Fruit fly (Drosophila melanogaster) whole organism, prepupa: ENCODE measurements around the gene CG1951.

Source experiments
- CG10669 ChIP-seq: fragments of 200-800 bp; sonication (Bioruptor generic); optimal IDR thresholded peaks from 3 replicates; lab custom pipeline; 2018; ENCODE audit warnings: missing biosample characterization, mild to moderate bottlenecking, missing genetic modification characterization, moderate library complexity
- CG15336 ChIP-seq: fragments of 200-800 bp; sonication (Bioruptor generic); IDR thresholded peaks from 2 replicates; pipeline ENCODE4 v1.3.6; 2022; ENCODE audit warnings: missing biosample characterization, missing genetic modification characterization
- CG1621 ChIP-seq: fragments of 200-800 bp; sonication (Bioruptor generic); optimal IDR thresholded peaks from 3 replicates; lab custom pipeline; 2018; ENCODE audit warnings: missing biosample characterization, mild to moderate bottlenecking, missing genetic modification characterization
- CG3032 ChIP-seq: fragments of 200-800 bp; optimal IDR thresholded peaks from 2 replicates; lab custom pipeline; 2019; ENCODE audit warnings: missing biosample characterization, mild to moderate bottlenecking, missing genetic modification characterization, moderate library complexity
- CG31627 ChIP-seq: fragments of 200-800 bp; sonication (Bioruptor generic); optimal IDR thresholded peaks from 3 replicates; lab custom pipeline; 2016; ENCODE audit warnings: missing biosample characterization, missing genetic modification characterization
- CG32006 ChIP-seq: fragments of 200-800 bp; sonication (Bioruptor generic); optimal IDR thresholded peaks from 3 replicates; lab custom pipeline; 2017; ENCODE audit warnings: missing biosample characterization, mild to moderate bottlenecking, missing genetic modification characterization
- CG3919 ChIP-seq: fragments of 200-800 bp; sonication (Bioruptor generic); optimal IDR thresholded peaks from 3 replicates; lab custom pipeline; 2016; ENCODE audit warnings: missing biosample characterization, missing genetic modification characterization
- CG4318 ChIP-seq: fragments of 200-800 bp; sonication (Bioruptor generic); optimal IDR thresholded peaks from 3 replicates; lab custom pipeline; 2017; ENCODE audit warnings: missing biosample characterization, mild to moderate bottlenecking, missing genetic modification characterization
- CG6276 ChIP-seq: fragments of 200-800 bp; sonication (Bioruptor generic); optimal IDR thresholded peaks from 2 replicates; lab custom pipeline; 2017; ENCODE audit warnings: missing biosample characterization, mild to moderate bottlenecking, missing genetic modification characterization
- CG6792 ChIP-seq: fragments of 200-800 bp; sonication (Bioruptor generic); optimal IDR thresholded peaks from 3 replicates; lab custom pipeline; 2016; ENCODE audit warnings: missing biosample characterization, missing genetic modification characterization
- CG6808 ChIP-seq: fragments of 200-800 bp; sonication (Bioruptor generic); optimal IDR thresholded peaks from 3 replicates; lab custom pipeline; 2017; ENCODE audit warnings: missing biosample characterization, missing genetic modification characterization, mild to moderate bottlenecking, moderate library complexity, missing genetic modification reagents
- CG6854 ChIP-seq: fragments of 200-800 bp; sonication (Bioruptor generic); optimal IDR thresholded peaks from 2 replicates; lab custom pipeline; 2017; ENCODE audit warnings: missing biosample characterization, mild to moderate bottlenecking, missing genetic modification characterization
- CG7368 ChIP-seq: fragments of 200-800 bp; sonication (Bioruptor generic); optimal IDR thresholded peaks from 3 replicates; lab custom pipeline; 2016; ENCODE audit warnings: missing biosample characterization, missing genetic modification characterization
- CG8119 ChIP-seq: fragments of 200-800 bp; sonication (Bioruptor generic); IDR thresholded peaks from 3 replicates; pipeline ENCODE4 v1.3.6; 2022; ENCODE audit warnings: missing biosample characterization, missing genetic modification characterization
- CG8632 ChIP-seq: fragments of 200-800 bp; sonication (Bioruptor generic); optimal IDR thresholded peaks from 3 replicates; lab custom pipeline; 2016; ENCODE audit warnings: missing biosample characterization, missing genetic modification characterization
- Eip75B ChIP-seq: fragments of 200-800 bp; sonication (Bioruptor generic); optimal IDR thresholded peaks from 3 replicates; lab custom pipeline; 2016; ENCODE audit warnings: missing biosample characterization, missing genetic modification characterization
- Eip78C ChIP-seq: fragments of 200-800 bp; sonication (Bioruptor generic); peaks from one replicate; lab custom pipeline; 2016; ENCODE audit warnings: missing biosample characterization, missing genetic modification characterization
- Eip93F ChIP-seq: fragments of 200-800 bp; sonication (Bioruptor generic); optimal IDR thresholded peaks from 2 replicates; lab custom pipeline; 2016; ENCODE audit warnings: missing biosample characterization, mild to moderate bottlenecking, missing genetic modification characterization
- Ets21C ChIP-seq: fragments of 200-800 bp; sonication (Bioruptor generic); optimal IDR thresholded peaks from 3 replicates; lab custom pipeline; 2016; ENCODE audit warnings: missing biosample characterization, missing genetic modification characterization
- Ets96B ChIP-seq: fragments of 200-800 bp; optimal IDR thresholded peaks from 2 replicates; lab custom pipeline; 2019; ENCODE audit warnings: missing biosample characterization, mild to moderate bottlenecking, missing genetic modification characterization, moderate library complexity
- Hr38 ChIP-seq: sonication (Bioruptor generic); optimal IDR thresholded peaks from 2 replicates; lab custom pipeline; 2016; ENCODE audit warnings: missing biosample characterization, missing genetic modification characterization
- Hr39 ChIP-seq: fragments of 200-800 bp; sonication (Bioruptor generic); optimal IDR thresholded peaks from 2 replicates; lab custom pipeline; 2016; ENCODE audit warnings: missing biosample characterization, missing genetic modification characterization
- Hr4 ChIP-seq: fragments of 200-800 bp; sonication (Bioruptor generic); optimal IDR thresholded peaks from 3 replicates; lab custom pipeline; 2016; ENCODE audit warnings: missing biosample characterization, missing genetic modification characterization
- Lpt ChIP-seq: fragments of 200-800 bp; sonication (Bioruptor generic); optimal IDR thresholded peaks from 3 replicates; lab custom pipeline; 2016; ENCODE audit warnings: missing biosample characterization, missing genetic modification characterization
- Met ChIP-seq: fragments of 200-800 bp; sonication (Bioruptor generic); optimal IDR thresholded peaks from 3 replicates; lab custom pipeline; 2016; ENCODE audit warnings: missing biosample characterization, missing genetic modification characterization
- OdsH ChIP-seq: fragments of 200-800 bp; sonication (Bioruptor generic); optimal IDR thresholded peaks from 3 replicates; lab custom pipeline; 2016; ENCODE audit warnings: missing biosample characterization, missing genetic modification characterization
- Smox ChIP-seq: fragments of 200-800 bp; sonication (Bioruptor generic); optimal IDR thresholded peaks from 3 replicates; lab custom pipeline; 2016; ENCODE audit warnings: missing biosample characterization, missing genetic modification characterization
- Sox102F ChIP-seq: fragments of 200-800 bp; sonication (Bioruptor generic); optimal IDR thresholded peaks from 2 replicates; lab custom pipeline; 2016; ENCODE audit warnings: missing biosample characterization, mild to moderate bottlenecking, missing genetic modification characterization
- Sox14 ChIP-seq: fragments of 200-800 bp; sonication (Bioruptor generic); optimal IDR thresholded peaks from 3 replicates; lab custom pipeline; 2016; ENCODE audit warnings: missing biosample characterization, missing genetic modification characterization
- acj6 ChIP-seq: fragments of 200-800 bp; sonication (Bioruptor generic); optimal IDR thresholded peaks from 3 replicates; lab custom pipeline; 2016; ENCODE audit warnings: missing biosample characterization, missing genetic modification characterization
- dac ChIP-seq: fragments of 200-800 bp; sonication (Bioruptor generic); optimal IDR thresholded peaks from 2 replicates; lab custom pipeline; 2017; ENCODE audit warnings: missing biosample characterization, mild to moderate bottlenecking, missing genetic modification characterization
- dsx ChIP-seq: fragments of 200-800 bp; optimal IDR thresholded peaks from 3 replicates; lab custom pipeline; 2019; ENCODE audit warnings: missing biosample characterization, mild to moderate bottlenecking, missing genetic modification characterization, moderate library complexity; ENCODE audit not compliant: poor library complexity, severe bottlenecking
- eg ChIP-seq: fragments of 200-800 bp; sonication (Bioruptor generic); IDR thresholded peaks from 3 replicates; pipeline ENCODE4 v1.3.6; 2022; ENCODE audit warnings: missing biosample characterization, missing genetic modification characterization
- esn ChIP-seq: fragments of 200-800 bp; sonication (Bioruptor generic); optimal IDR thresholded peaks from 2 replicates; lab custom pipeline; 2016; ENCODE audit warnings: missing biosample characterization, mild to moderate bottlenecking, missing genetic modification characterization, moderate library complexity
- fkh ChIP-seq: fragments of 200-800 bp; sonication (Bioruptor generic); optimal IDR thresholded peaks from 3 replicates; lab custom pipeline; 2017; ENCODE audit warnings: missing biosample characterization, mild to moderate bottlenecking, missing genetic modification characterization, moderate library complexity
- lz ChIP-seq: fragments of 200-800 bp; sonication (Bioruptor generic); optimal IDR thresholded peaks from 3 replicates; lab custom pipeline; 2016; ENCODE audit warnings: missing biosample characterization, missing genetic modification characterization
- net ChIP-seq: fragments of 200-800 bp; sonication (Bioruptor generic); optimal IDR thresholded peaks from 3 replicates; lab custom pipeline; 2016; ENCODE audit warnings: missing biosample characterization, missing genetic modification characterization
- pdm3 ChIP-seq: fragments of 200-800 bp; sonication (Bioruptor generic); optimal IDR thresholded peaks from 3 replicates; lab custom pipeline; 2016; ENCODE audit warnings: missing biosample characterization, missing genetic modification characterization
- salr ChIP-seq, 2 experiments: fragments of 200-800 bp; sonication (Bioruptor generic); optimal IDR thresholded peaks; 3 replicates each; lab custom pipeline; 2016 to 2018; ENCODE audit warnings: missing biosample characterization in 2 of 2, missing genetic modification characterization in 2 of 2, mild to moderate bottlenecking in 1 of 2
- spab ChIP-seq: fragments of 200-800 bp; sonication (Bioruptor generic); optimal IDR thresholded peaks from 2 replicates; lab custom pipeline; 2017; ENCODE audit warnings: missing biosample characterization, mild to moderate bottlenecking, missing genetic modification characterization, missing genetic modification reagents
- ss ChIP-seq, 2 experiments: fragments of 200-800 bp; sonication (Bioruptor generic); optimal IDR thresholded peaks; 2 replicates in 1 of 2; 3 replicates in 1 of 2; lab custom pipeline; 2017 to 2018; ENCODE audit warnings: mild to moderate bottlenecking in 2 of 2, missing biosample characterization in 2 of 2, missing genetic modification characterization in 2 of 2, moderate library complexity in 1 of 2
- svp ChIP-seq: fragments of 200-800 bp; sonication (Bioruptor generic); peaks from one replicate; lab custom pipeline; 2016; ENCODE audit warnings: missing biosample characterization, missing genetic modification characterization
- topi ChIP-seq: fragments of 200-800 bp; sonication (Bioruptor generic); optimal IDR thresholded peaks from 3 replicates; lab custom pipeline; 2016; ENCODE audit warnings: missing biosample characterization, missing genetic modification characterization

Gene CG1951

dm6 chr3R:28987596-28988378 lies 39.2 kb upstream of the CG1951 start (continued):
- TF ChIP-seq CG6792 (GFP tag; lab: Kevin White, UChicago), result no peak
- peak; percentile 35 for TF ChIP-seq CG3919 (GFP tag; lab: Kevin White, UChicago)
- peak; percentile 79 for TF ChIP-seq Eip78C (GFP tag; lab: Kevin White, UChicago)
- peak; percentile 17 for TF ChIP-seq lz (GFP tag; lab: Kevin White, UChicago)
- TF ChIP-seq CG6854, result no peak
- TF ChIP-seq CG10669, result peak; percentile 49
- TF ChIP-seq fkh (GFP tag; lab: Kevin White, UChicago), result no peak
- TF ChIP-seq Eip93F (GFP tag; lab: Kevin White, UChicago), result no peak
- TF ChIP-seq Ets21C (GFP tag; lab: Kevin White, UChicago), result no peak
- TF ChIP-seq, all 60 proteins: peak for 25

- TF ChIP-seq topi (GFP tag; lab: Kevin White, UChicago) (no peak), Hr39 (no peak), eg (no peak), CG6808 (GFP tag; lab: Kevin White, UChicago) (no peak), dac (GFP tag; lab: Kevin White, UChicago) (no peak), salr (GFP tag; optimal IDR thresholded peaks at IDR 0.05; lab: Kevin White, UChicago) (no peak)
Observed at dm6 chr3R:28989388-28989787, 37.6 kb upstream of the CG1951 start.

dm6 chr3R:28990695-28991094 lies 36.3 kb upstream of the CG1951 start:
- no peak for TF ChIP-seq Eip93F (GFP tag; lab: Kevin White, UChicago)

dm6 chr3R:28998999-28999398 lies 28.0 kb upstream of the CG1951 start:
- TF ChIP-seq ss (GFP tag; optimal IDR thresholded peaks at IDR 0.05; lab: Kevin White, UChicago), result peak in 1 of 2 experiments; percentile 46
- no peak for TF ChIP-seq dac (GFP tag; lab: Kevin White, UChicago)
- no peak for TF ChIP-seq Ets21C (GFP tag; lab: Kevin White, UChicago)
- peak; percentile 35 for TF ChIP-seq OdsH (GFP tag; lab: Kevin White, UChicago)
- peak; percentile 13 for TF ChIP-seq net
- TF ChIP-seq CG6854, result no peak
- peak; percentile 39 for TF ChIP-seq CG8632 (GFP tag; lab: Kevin White, UChicago)
- TF ChIP-seq lz (GFP tag; lab: Kevin White, UChicago), result peak; percentile 45
- TF ChIP-seq acj6 (GFP tag; lab: Kevin White, UChicago), result peak; percentile 41
- TF ChIP-seq Eip75B (GFP tag; lab: Kevin White, UChicago), result peak; percentile 35
- no peak for TF ChIP-seq CG4318 (GFP tag; lab: Kevin White, UChicago)
- peak; percentile 71 for TF ChIP-seq esn
- peak; percentile 42 for TF ChIP-seq Smox (GFP tag; lab: Kevin White, UChicago)
- TF ChIP-seq Sox102F (GFP tag; lab: Kevin White, UChicago), result peak; percentile 21
- TF ChIP-seq CG3919 (GFP tag; lab: Kevin White, UChicago), result peak; percentile 35
- no peak for TF ChIP-seq Lpt (GFP tag; lab: Kevin White, UChicago)
- no peak for TF ChIP-seq CG7368 (GFP tag; lab: Kevin White, UChicago)
- no peak for TF ChIP-seq CG6276 (GFP tag; lab: Kevin White, UChicago)
- no peak for TF ChIP-seq dsx (GFP tag; lab: Kevin White, UChicago)
- TF ChIP-seq salr (GFP tag; optimal IDR thresholded peaks at IDR 0.05; lab: Kevin White, UChicago), result peak in 1 of 2 experiments; percentile 28
- TF ChIP-seq Hr4 (GFP tag; lab: Kevin White, UChicago), result no peak
- TF ChIP-seq CG31627 (GFP tag; lab: Kevin White, UChicago), result peak; percentile 51
- peak; percentile 29 for TF ChIP-seq CG6792 (GFP tag; lab: Kevin White, UChicago)
- peak; percentile 45 for TF ChIP-seq CG32006 (GFP tag; lab: Kevin White, UChicago)
- no peak for TF ChIP-seq CG8119 (GFP tag; lab: Robert Waterston, UW)
- peak; percentile 59 for TF ChIP-seq topi (GFP tag; lab: Kevin White, UChicago)
- peak; percentile 77 for TF ChIP-seq svp
- TF ChIP-seq CG1621, result no peak
- peak; percentile 36 for TF ChIP-seq pdm3 (GFP tag; lab: Kevin White, UChicago)
- peak; percentile 52 for TF ChIP-seq Hr39
- no peak for TF ChIP-seq Hr38 (GFP tag; lab: Kevin White, UChicago)
- peak; percentile 29 for TF ChIP-seq Sox14
- no peak for TF ChIP-seq CG15336
- TF ChIP-seq spab (GFP tag; lab: Kevin White, UChicago), result peak; percentile 44
- no peak for TF ChIP-seq eg
- TF ChIP-seq CG3032 (tag; lab: Kevin White, UChicago), result peak; percentile 32
- TF ChIP-seq Met, result peak; percentile 49
- peak; percentile 38 for TF ChIP-seq Ets96B (tag; lab: Kevin White, UChicago)
